Fruit fly (Drosophila melanogaster) whole organism, wandering third instar larva: ENCODE measurements around the gene Rbp1-like.

Experiments
- CG32264 ChIP-seq: fragments of 200-800 bp; sonication (Bioruptor generic); optimal IDR thresholded peaks from 2 replicates; lab custom pipeline; 2016; ENCODE audit warnings: missing biosample characterization, missing genetic modification characterization
- Dif ChIP-seq: fragments of 200-275, 200-300 bp; sonication (Bioruptor generic); optimal IDR thresholded peaks from 2 replicates; lab custom pipeline; 2018; ENCODE audit warnings: missing biosample characterization, missing genetic modification characterization; ENCODE audit not compliant: partially characterized antibody
- Hnf4 ChIP-seq: fragments of 200-800 bp; sonication (Bioruptor generic); optimal IDR thresholded peaks from 2 replicates; lab custom pipeline; 2016; ENCODE audit warnings: missing biosample characterization, mild to moderate bottlenecking, missing genetic modification characterization
- Hr83 ChIP-seq: fragments of 200-300 bp; sonication (Bioruptor generic); optimal IDR thresholded peaks from 2 replicates; lab custom pipeline; 2016; ENCODE audit warnings: missing biosample characterization, mild to moderate bottlenecking, missing genetic modification characterization, moderate library complexity; ENCODE audit not compliant: poor library complexity, severe bottlenecking
- br ChIP-seq: fragments of 200-800 bp; sonication (Bioruptor generic); optimal IDR thresholded peaks from 2 replicates; lab custom pipeline; 2016; ENCODE audit warnings: missing biosample characterization, missing genetic modification characterization
- dsf ChIP-seq: sonication (Bioruptor generic); optimal IDR thresholded peaks from 2 replicates; lab custom pipeline; 2016; ENCODE audit warnings: missing biosample characterization, missing genetic modification characterization, borderline replicate concordance
- fru ChIP-seq: fragments of 200-800 bp; sonication (Bioruptor generic); optimal IDR thresholded peaks from 3 replicates; lab custom pipeline; 2016; ENCODE audit warnings: missing biosample characterization, mild to moderate bottlenecking, missing genetic modification characterization
- lola ChIP-seq: fragments of >200 bp; optimal IDR thresholded peaks from 2 replicates; lab custom pipeline; 2017; ENCODE audit warnings: missing biosample characterization, missing genetic modification characterization
- pan ChIP-seq: fragments of >200 bp; optimal IDR thresholded peaks from 2 replicates; lab custom pipeline; 2017
- usp ChIP-seq: fragments of >200 bp; optimal IDR thresholded peaks from 2 replicates; lab custom pipeline; 2017; ENCODE audit warnings: missing biosample characterization, missing genetic modification characterization

dm6 chrX:13434065-13434464 lies 49.4 kb upstream of the Rbp1-like start:
- no peak for TF ChIP-seq Dif (GFP tag; lab: Kevin White, UChicago)
- no peak for TF ChIP-seq Hnf4 (GFP tag; lab: Kevin White, UChicago)
- TF ChIP-seq Hr83 (GFP tag; lab: Kevin White, UChicago) = no peak
- TF ChIP-seq br (GFP tag; lab: Kevin White, UChicago) = no peak
- no peak for TF ChIP-seq fru (GFP tag; lab: Kevin White, UChicago)
- no peak for TF ChIP-seq lola (GFP tag; lab: Kevin White, UChicago)
- TF ChIP-seq dsf (GFP tag; lab: Kevin White, UChicago) = no peak
- TF ChIP-seq usp (GFP tag; lab: Kevin White, UChicago) = no peak
- no peak for TF ChIP-seq CG32264 (GFP tag; lab: Kevin White, UChicago)
- no peak for TF ChIP-seq pan (lab: Kevin White, UChicago)
